Fruit fly (Drosophila melanogaster) whole organism, adult: ENCODE measurements around the gene CG33060.
A peak's percentile ranks its signal among the peaks of the same experiment; 100 is the strongest.

Experiments used
- CG11617 ChIP-seq: fragments of 200-800 bp; sonication (Bioruptor generic); optimal IDR thresholded peaks from 2 replicates; lab custom pipeline; 2017; ENCODE audit warnings: mild to moderate bottlenecking, missing biosample characterization, missing genetic modification reagents, missing genetic modification characterization
- CG12768 ChIP-seq: fragments of 200-800 bp; sonication (Bioruptor generic); optimal IDR thresholded peaks from 2 replicates; lab custom pipeline; 2017; ENCODE audit warnings: missing biosample characterization, missing genetic modification characterization, mild to moderate bottlenecking, moderate library complexity, missing genetic modification reagents
- CG5204 ChIP-seq: fragments of 200-800 bp; sonication (Bioruptor generic); optimal IDR thresholded peaks from 2 replicates; lab custom pipeline; 2016; ENCODE audit warnings: missing biosample characterization, missing genetic modification characterization
- CG7045 ChIP-seq: fragments of 200-800 bp; sonication (Bioruptor generic); optimal IDR thresholded peaks from 2 replicates; lab custom pipeline; 2017; ENCODE audit warnings: missing biosample characterization, mild to moderate bottlenecking, missing genetic modification characterization
- CG7101 ChIP-seq: fragments of 200-800 bp; sonication (Bioruptor generic); optimal IDR thresholded peaks from 2 replicates; lab custom pipeline; 2018; ENCODE audit warnings: missing biosample characterization, mild to moderate bottlenecking, missing genetic modification characterization, moderate library complexity
- Hr96 ChIP-seq: fragments of 200-800 bp; sonication (Bioruptor generic); optimal IDR thresholded peaks from 2 replicates; lab custom pipeline; 2016; ENCODE audit warnings: missing biosample characterization, missing genetic modification characterization
- Mnt ChIP-seq: fragments of 200-800 bp; sonication (Bioruptor generic); optimal IDR thresholded peaks from 2 replicates; lab custom pipeline; 2016; ENCODE audit warnings: missing biosample characterization, mild to moderate bottlenecking, missing genetic modification characterization
- bab1 ChIP-seq: fragments of 200-800 bp; sonication (Bioruptor generic); optimal IDR thresholded peaks from 3 replicates; lab custom pipeline; 2019; ENCODE audit warnings: missing biosample characterization, mild to moderate bottlenecking, missing genetic modification characterization, moderate library complexity
- cnc ChIP-seq, 2 experiments: fragments of >200 bp; optimal IDR thresholded peaks; 2 replicates each; lab custom pipeline; 2017
- kay ChIP-seq: fragments of 200-800 bp; sonication (Bioruptor generic); peaks from one replicate; lab custom pipeline; 2016; ENCODE audit warnings: missing biosample characterization, missing genetic modification characterization, borderline replicate concordance
- ovo ChIP-seq: fragments of 200-800 bp; sonication (Bioruptor generic); optimal IDR thresholded peaks from 2 replicates; lab custom pipeline; 2016; ENCODE audit warnings: missing biosample characterization, missing genetic modification characterization
- pad ChIP-seq: fragments of 200-800 bp; sonication (Bioruptor generic); optimal IDR thresholded peaks from 3 replicates; lab custom pipeline; 2017; ENCODE audit warnings: missing biosample characterization, missing genetic modification characterization, mild to moderate bottlenecking, moderate library complexity, missing genetic modification reagents
- tj ChIP-seq: fragments of 200-800 bp; sonication (Bioruptor generic); optimal IDR thresholded peaks from 3 replicates; lab custom pipeline; 2017; ENCODE audit warnings: missing biosample characterization, mild to moderate bottlenecking, missing genetic modification characterization, moderate library complexity
- toe ChIP-seq: fragments of 200-800 bp; sonication (Bioruptor generic); optimal IDR thresholded peaks from 2 replicates; lab custom pipeline; 2016; ENCODE audit warnings: missing biosample characterization, missing genetic modification characterization

DNA sequence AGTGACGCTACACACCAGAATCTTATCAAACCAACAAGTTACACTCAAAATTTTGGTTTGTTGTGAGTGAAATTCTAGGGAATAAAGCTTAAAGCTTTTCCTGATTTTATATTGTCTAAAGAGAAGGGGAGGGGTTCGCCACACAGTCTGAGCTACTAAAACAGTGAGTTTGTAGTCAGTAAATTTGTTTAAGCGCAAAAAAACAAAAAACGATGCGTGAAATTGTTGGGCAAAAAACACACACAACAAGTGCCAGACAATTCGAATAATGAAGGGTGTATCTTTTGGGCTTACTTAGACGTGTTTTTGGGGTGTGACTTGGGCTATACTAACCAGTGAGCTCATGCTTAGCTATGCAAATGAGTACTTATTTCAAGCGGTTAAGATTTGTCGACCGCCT is 29.0 kb downstream of the CG33060 start:
- TF ChIP-seq CG12768 (GFP tag; lab: Kevin White, UChicago) (peak; percentile 39), cnc (optimal IDR thresholded peaks at IDR 0.05; lab: Kevin White, UChicago) (no peak), toe (GFP tag; lab: Kevin White, UChicago) (no peak), CG5204 (GFP tag; lab: Kevin White, UChicago) (no peak), tj (GFP tag; lab: Kevin White, UChicago) (no peak), CG7045 (no peak), pad (GFP tag; lab: Kevin White, UChicago) (no peak), kay (peak; percentile 92), bab1 (no peak), CG7101 (tag; lab: Kevin White, UChicago) (no peak), ovo (no peak), Hr96 (GFP tag; lab: Kevin White, UChicago) (no peak), Mnt (GFP tag; lab: Kevin White, UChicago) (no peak), CG11617 (no peak)
